Worm (Caenorhabditis elegans) whole organism, L4 larva: ENCODE measurements around the gene srt-6.
A peak's percentile ranks its signal among the peaks of the same experiment; 100 is the strongest.

Experiments
- Y75B8A.6 ChIP-seq: fragments of 200-800 bp; sonication (Bioruptor generic); IDR thresholded peaks from 2 replicates; pipeline ENCODE4 v1.3.6; 2022; ENCODE audit warnings: missing genetic modification reagents, missing genetic modification characterization, missing compliant biosample characterization
- ZK546.5 ChIP-seq, 2 experiments: sonication (generic microtip); optimal IDR thresholded peaks; 2 replicates each; lab custom pipeline; 2017; ENCODE audit warnings: missing biosample characterization in 2 of 2, missing genetic modification characterization in 2 of 2
- lin-13 ChIP-seq: fragments of 150-350 bp; optimal IDR thresholded peaks from 2 replicates; lab custom pipeline; 2014; ENCODE audit warnings: missing biosample characterization, missing genetic modification reagents, missing genetic modification characterization
- lin-15B ChIP-seq: fragments of 150-350 bp; sonication (generic microtip); optimal IDR thresholded peaks from 3 replicates; lab custom pipeline; 2014; ENCODE audit warnings: missing biosample characterization, missing genetic modification characterization
- mdt-29 ChIP-seq: fragments of 200-800 bp; sonication (Bioruptor generic); IDR thresholded peaks from 2 replicates; pipeline ENCODE4 v1.3.6; 2022; ENCODE audit warnings: missing genetic modification reagents, missing genetic modification characterization, missing compliant biosample characterization
- nhr-28 ChIP-seq: fragments of 150-350 bp; optimal IDR thresholded peaks from 2 replicates; lab custom pipeline; 2014; ENCODE audit warnings: missing biosample characterization, missing genetic modification characterization
- nhr-41 ChIP-seq: fragments of 200-800 bp; sonication (Bioruptor generic); IDR thresholded peaks from 2 replicates; pipeline ENCODE4 v1.3.6; 2022; ENCODE audit warnings: missing genetic modification reagents, missing genetic modification characterization, missing compliant biosample characterization
- nhr-6 ChIP-seq: fragments of 150-350 bp; optimal IDR thresholded peaks from 2 replicates; lab custom pipeline; 2014; ENCODE audit warnings: missing biosample characterization, missing genetic modification characterization
- nhr-77 ChIP-seq: fragments of 150-350 bp; optimal IDR thresholded peaks from 2 replicates; lab custom pipeline; 2014; ENCODE audit warnings: missing biosample characterization, missing genetic modification characterization
- saeg-2 ChIP-seq: fragments of 200-800 bp; sonication (Bioruptor generic); IDR thresholded peaks from 2 replicates; pipeline ENCODE4 v1.3.6; 2022; ENCODE audit warnings: missing genetic modification reagents, missing genetic modification characterization, missing compliant biosample characterization
- snpc-4 ChIP-seq: fragments of 150-350 bp; optimal IDR thresholded peaks from 2 replicates; lab custom pipeline; 2014; ENCODE audit warnings: missing biosample characterization, missing genetic modification characterization
- tag-97 ChIP-seq: fragments of 200-800 bp; sonication (Bioruptor generic); IDR thresholded peaks from 2 replicates; pipeline ENCODE4 v1.3.6; 2022; ENCODE audit warnings: missing genetic modification characterization, missing compliant biosample characterization

ce11 chrV:7415780-7416428 lies 7.3 kb upstream of the srt-6 start, which contains the start of gene F18E3.13:
- TF ChIP-seq nhr-28 (tag; lab: Kevin White, UChicago): peak; percentile 84
- no peak for TF ChIP-seq Y75B8A.6 (GFP tag; lab: Robert Waterston, UW)
- no peak for TF ChIP-seq nhr-6 (tag; lab: Kevin White, UChicago)
- no peak for TF ChIP-seq nhr-77 (tag; lab: Kevin White, UChicago)
- TF ChIP-seq snpc-4: no peak
- TF ChIP-seq mdt-29 (GFP tag; lab: Robert Waterston, UW): no peak
- TF ChIP-seq saeg-2: no peak
- TF ChIP-seq ZK546.5 (tag; optimal IDR thresholded peaks at IDR 0.05; lab: Kevin White, UChicago): no peak
- TF ChIP-seq lin-15B (tag; lab: Kevin White, UChicago): no peak
- TF ChIP-seq nhr-41: no peak
- no peak for TF ChIP-seq lin-13
- TF ChIP-seq tag-97 (GFP tag; lab: Robert Waterston, UW): no peak
